Fruit fly (Drosophila melanogaster) whole organism, embryonic: ENCODE data around the gene CG12115.

ENCODE experiments used
- CG3995 ChIP-seq: fragments of 200-800 bp; sonication (Bioruptor generic); optimal IDR thresholded peaks from 3 replicates; lab custom pipeline; 2016; ENCODE audit warnings: missing biosample characterization, missing genetic modification characterization
- CG4730 ChIP-seq: fragments of 200-800 bp; sonication (Bioruptor generic); IDR thresholded peaks from 2 replicates; pipeline ENCODE4 v1.3.6; 2022; ENCODE audit warnings: missing biosample characterization, missing genetic modification characterization
- CG8478 ChIP-seq: fragments of >200 bp; optimal IDR thresholded peaks from 2 replicates; lab custom pipeline; 2018
- Fer3 ChIP-seq: fragments of 200-800 bp; sonication (Bioruptor generic); optimal IDR thresholded peaks from 2 replicates; lab custom pipeline; 2018; ENCODE audit warnings: missing biosample characterization, mild to moderate bottlenecking, missing genetic modification characterization, moderate library complexity
- bab2 ChIP-seq: fragments of 200-800 bp; sonication (Bioruptor generic); optimal IDR thresholded peaks from 2 replicates; lab custom pipeline; 2016; ENCODE audit warnings: missing biosample characterization, missing genetic modification characterization
- bsh ChIP-seq, 2 experiments: fragments of 200-800 bp; sonication (Bioruptor generic); optimal IDR thresholded peaks; 2 replicates each; lab custom pipeline; 2017 to 2018; ENCODE audit warnings: mild to moderate bottlenecking in 2 of 2, missing biosample characterization in 2 of 2, missing genetic modification characterization in 2 of 2, moderate library complexity in 1 of 2
- dysf ChIP-seq: fragments of 200-800 bp; sonication (Bioruptor generic); IDR thresholded peaks from 3 replicates; pipeline ENCODE4 v1.3.6; 2022; ENCODE audit warnings: missing biosample characterization, missing genetic modification characterization
- lbe ChIP-seq: fragments of 200-800 bp; sonication (Bioruptor generic); optimal IDR thresholded peaks from 2 replicates; lab custom pipeline; 2016; ENCODE audit warnings: missing biosample characterization, mild to moderate bottlenecking, missing genetic modification characterization
- toy ChIP-seq: fragments of 200-800 bp; sonication (Bioruptor generic); IDR thresholded peaks from 2 replicates; pipeline ENCODE4 v1.3.6; 2022; ENCODE audit warnings: missing biosample characterization, missing genetic modification characterization

DNA sequence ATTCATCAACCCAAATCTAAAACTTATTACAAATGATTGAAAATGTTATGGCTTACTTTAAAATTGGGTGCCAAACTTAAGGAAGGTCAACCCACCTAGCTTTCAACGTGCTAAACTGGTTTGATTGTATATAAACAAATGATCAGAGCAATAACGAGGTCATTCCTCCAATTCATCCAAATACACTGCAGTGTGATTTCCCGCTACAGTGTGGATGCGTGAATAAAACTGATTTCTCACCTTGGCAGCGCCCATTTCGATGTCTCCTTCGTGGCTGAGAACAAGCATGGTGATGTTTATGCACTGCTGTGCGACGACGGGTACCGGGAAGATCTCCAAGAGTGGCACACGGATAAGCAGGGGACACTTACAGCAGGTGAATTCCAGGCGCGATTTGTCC lies 4.9 kb upstream of the CG12115 start:
- TF ChIP-seq bsh (GFP tag; optimal IDR thresholded peaks at IDR 0.05; lab: Kevin White, UChicago) (no peak), dysf (GFP tag; lab: Robert Waterston, UW) (no peak), toy (GFP tag; lab: Robert Waterston, UW) (no peak), bab2 (GFP tag; lab: Kevin White, UChicago) (no peak), CG3995 (GFP tag; lab: Kevin White, UChicago) (no peak), CG4730 (GFP tag; lab: Robert Waterston, UW) (no peak), CG8478 (lab: Kevin White, UChicago) (no peak), lbe (GFP tag; lab: Kevin White, UChicago) (no peak), Fer3 (tag; lab: Kevin White, UChicago) (no peak)
